Worm (Caenorhabditis elegans) whole organism, midembryonic: Measurements from ENCODE around the gene K06G5.1.

Experiments used
- flt-1 ChIP-seq: fragments of 200-800 bp; sonication (Bioruptor generic); IDR thresholded peaks from 2 replicates; pipeline ENCODE4 v1.3.6; 2022; ENCODE audit warnings: missing genetic modification characterization, missing compliant biosample characterization
- klf-2 ChIP-seq: fragments of 200-800 bp; sonication (Bioruptor generic); conservative IDR thresholded peaks from 2 replicates; pipeline ENCODE4 v1.3.6; 2022; ENCODE audit warnings: missing genetic modification reagents, missing genetic modification characterization, missing compliant biosample characterization
- ref-1 ChIP-seq: fragments of 200-800 bp; sonication (Bioruptor generic); conservative IDR thresholded peaks from 2 replicates; pipeline ENCODE4 v1.3.6; 2022; ENCODE audit warnings: missing genetic modification reagents, missing genetic modification characterization, missing compliant biosample characterization
- tab-1 ChIP-seq: fragments of 200-800 bp; sonication (Bioruptor generic); IDR thresholded peaks from 2 replicates; pipeline ENCODE4 v1.3.6; 2022; ENCODE audit warnings: missing genetic modification characterization, missing compliant biosample characterization
- ztf-23 ChIP-seq: fragments of 200-800 bp; sonication (Bioruptor generic); IDR thresholded peaks from 2 replicates; pipeline ENCODE4 v1.3.6; 2022; ENCODE audit warnings: missing genetic modification reagents, missing genetic modification characterization, missing compliant biosample characterization

ce11 chrX:14255973-14256372, 41.2 kb downstream of the K06G5.1 start, which contains the start of gene E02H4.7:
- TF ChIP-seq flt-1 (no peak), ref-1 (GFP tag; lab: Robert Waterston, UW) (no peak), tab-1 (GFP tag; lab: Robert Waterston, UW) (no peak), ztf-23 (no peak), klf-2 (no peak)
